Worm (Caenorhabditis elegans) whole organism, early embryonic: Measurements from ENCODE around the gene rla-2.

Source experiments
- B0310.2 ChIP-seq: sonication (generic microtip); optimal IDR thresholded peaks from 2 replicates; lab custom pipeline; 2016; ENCODE audit warnings: mild to moderate bottlenecking, missing genetic modification characterization, missing compliant biosample characterization
- F13C5.2 ChIP-seq: sonication (generic microtip); optimal IDR thresholded peaks from 2 replicates; lab custom pipeline; 2017; ENCODE audit warnings: mild to moderate bottlenecking, missing genetic modification characterization, inconsistent platforms, missing compliant biosample characterization
- aly-1 ChIP-seq: sonication (generic microtip); optimal IDR thresholded peaks from 2 replicates; lab custom pipeline; 2016; ENCODE audit warnings: missing genetic modification characterization, missing compliant biosample characterization
- ama-1 ChIP-seq: fragments of 150-350 bp; optimal IDR thresholded peaks from 2 replicates; lab custom pipeline; 2014
- ceh-13 ChIP-seq: fragments of 200-800 bp; sonication (Bioruptor generic); optimal IDR thresholded peaks from 2 replicates; lab custom pipeline; 2018; ENCODE audit warnings: mild to moderate bottlenecking, missing genetic modification characterization, missing compliant biosample characterization
- ceh-36 ChIP-seq: sonication (generic microtip); optimal IDR thresholded peaks from 2 replicates; lab custom pipeline; 2016; ENCODE audit warnings: missing genetic modification characterization, inconsistent platforms, missing compliant biosample characterization
- ets-7 ChIP-seq: sonication (generic microtip); optimal IDR thresholded peaks from 2 replicates; lab custom pipeline; 2016; ENCODE audit warnings: missing genotype, missing genetic modification characterization, missing compliant biosample characterization
- flt-1 ChIP-seq: fragments of 200-800 bp; sonication (Bioruptor generic); IDR thresholded peaks from 2 replicates; pipeline ENCODE4 v1.3.6; 2022; ENCODE audit warnings: missing genetic modification characterization, missing compliant biosample characterization
- hmbx-1 ChIP-seq: sonication (generic microtip); optimal IDR thresholded peaks from 2 replicates; lab custom pipeline; 2016; ENCODE audit warnings: mild to moderate bottlenecking, missing genetic modification characterization, missing compliant biosample characterization
- hmg-4 ChIP-seq: fragments of 200-800 bp; sonication (Bioruptor generic); optimal IDR thresholded peaks from 2 replicates; lab custom pipeline; 2018; ENCODE audit warnings: mild to moderate bottlenecking, missing genetic modification characterization, missing compliant biosample characterization
- hnd-1 ChIP-seq: sonication (generic microtip); optimal IDR thresholded peaks from 2 replicates; lab custom pipeline; 2016; ENCODE audit warnings: missing genetic modification characterization, missing compliant biosample characterization
- pes-1 ChIP-seq: fragments of 200-800 bp; sonication (Bioruptor generic); IDR thresholded peaks from 2 replicates; pipeline ENCODE4 v1.3.6; 2022; ENCODE audit warnings: missing genetic modification reagents, missing genetic modification characterization, missing compliant biosample characterization
- scrt-1 ChIP-seq: fragments of 200-800 bp; sonication (Bioruptor generic); IDR thresholded peaks from 2 replicates; pipeline ENCODE4 v1.3.6; 2022; ENCODE audit warnings: missing genetic modification characterization, missing compliant biosample characterization
- sea-1 ChIP-seq: fragments of 200-800 bp; sonication (Bioruptor generic); conservative IDR thresholded peaks from 2 replicates; pipeline ENCODE4 v1.3.6; 2022; ENCODE audit warnings: missing genetic modification characterization, missing compliant biosample characterization
- tbx-11 ChIP-seq: fragments of 200-800 bp; sonication (Bioruptor generic); IDR thresholded peaks from 2 replicates; pipeline ENCODE4 v1.3.6; 2022; ENCODE audit warnings: missing genetic modification characterization, missing compliant biosample characterization
- tbx-37 ChIP-seq: fragments of 200-800 bp; sonication (Bioruptor generic); conservative IDR thresholded peaks from 2 replicates; pipeline ENCODE4 v1.3.6; 2022; ENCODE audit warnings: missing genetic modification reagents, missing genetic modification characterization, missing compliant biosample characterization
- tra-4 ChIP-seq: sonication (generic microtip); optimal IDR thresholded peaks from 2 replicates; lab custom pipeline; 2017; ENCODE audit warnings: missing genetic modification characterization, missing compliant biosample characterization

rla-2 gene

DNA sequence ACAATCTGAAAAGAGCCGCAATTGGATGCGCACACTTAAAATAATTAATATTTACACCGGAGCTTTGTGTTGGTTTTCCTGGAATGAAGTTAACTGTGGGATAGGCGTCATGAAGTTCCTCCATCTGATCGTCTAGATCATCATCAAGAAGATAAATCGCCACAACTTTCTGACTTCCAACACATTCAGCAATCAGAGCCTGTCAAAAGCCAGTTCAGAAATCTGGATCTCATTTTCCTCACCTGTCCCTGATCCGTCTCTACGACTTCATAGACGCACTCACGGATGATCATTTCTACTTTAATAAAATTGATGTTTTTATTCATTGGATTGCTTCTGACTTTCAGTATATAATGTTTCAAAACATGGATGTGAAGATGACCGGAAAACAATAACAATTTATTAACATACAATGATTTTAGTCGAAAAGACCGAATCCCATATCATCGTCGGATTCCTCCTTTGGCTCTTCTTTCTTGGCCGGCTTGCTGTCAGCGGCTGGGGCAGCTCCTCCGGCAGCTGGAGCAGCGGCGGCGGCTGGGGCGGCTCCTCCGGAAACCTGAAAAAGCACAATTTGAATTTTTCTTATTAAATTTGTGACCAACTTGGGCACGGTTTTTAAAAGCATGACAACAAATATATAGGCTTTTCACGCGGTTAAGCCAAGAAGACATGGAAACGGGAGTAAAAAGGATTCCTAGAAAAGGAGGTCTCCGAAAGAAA lies 804 bp downstream of the rla-2 start, which contains the start of gene agt-1:
agt-1 (minus strand) TSS at position 293 of the 723 bp plus-strand sequence.
- no peak for TF ChIP-seq flt-1 (GFP tag; lab: Robert Waterston, UW)
- no peak for TF ChIP-seq ets-7 (tag; lab: Kevin White, UChicago)
- no peak for TF ChIP-seq B0310.2 (tag; lab: Kevin White, UChicago)
- no peak for TF ChIP-seq tbx-37 (GFP tag; lab: Robert Waterston, UW)

DNA sequence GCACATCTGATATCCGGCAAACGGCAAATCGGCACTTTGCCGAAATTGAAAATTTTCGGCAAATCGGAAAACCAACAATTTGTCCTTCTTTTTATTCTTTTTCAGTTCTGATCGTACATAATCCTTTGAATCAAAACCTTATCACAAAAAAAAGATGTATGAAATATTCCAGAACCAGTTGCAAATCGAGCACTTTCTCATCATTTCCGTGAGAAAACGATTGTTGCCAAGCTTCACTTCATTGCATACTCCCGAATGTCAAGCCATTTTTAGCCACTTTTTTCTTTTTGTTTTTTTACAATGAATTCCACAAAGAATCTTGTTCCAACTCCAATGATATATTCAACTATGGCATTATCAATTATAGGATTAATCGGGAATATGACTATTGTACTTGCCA lies 5.2 kb downstream of the rla-2 start, which contains the start of gene srsx-25:
srsx-25 (plus strand) TSS at position 301 of the 400 bp plus-strand sequence.
- TF ChIP-seq hnd-1 (tag; lab: Kevin White, UChicago) (no peak), hmg-4 (no peak), ets-7 (tag; lab: Kevin White, UChicago) (no peak), tra-4 (no peak), scrt-1 (GFP tag; lab: Robert Waterston, UW) (no peak), ceh-36 (tag; lab: Kevin White, UChicago) (no peak), pes-1 (no peak), hmbx-1 (no peak), flt-1 (GFP tag; lab: Robert Waterston, UW) (no peak), tbx-37 (GFP tag; lab: Robert Waterston, UW) (no peak), aly-1 (tag; lab: Kevin White, UChicago) (no peak), tbx-11 (GFP tag; lab: Robert Waterston, UW) (no peak), sea-1 (GFP tag; lab: Robert Waterston, UW) (no peak), ama-1 (lab: Kevin White, UChicago) (no peak), B0310.2 (tag; lab: Kevin White, UChicago) (no peak), ceh-13 (GFP tag; lab: Kevin White, UChicago) (no peak), F13C5.2 (no peak)

DNA sequence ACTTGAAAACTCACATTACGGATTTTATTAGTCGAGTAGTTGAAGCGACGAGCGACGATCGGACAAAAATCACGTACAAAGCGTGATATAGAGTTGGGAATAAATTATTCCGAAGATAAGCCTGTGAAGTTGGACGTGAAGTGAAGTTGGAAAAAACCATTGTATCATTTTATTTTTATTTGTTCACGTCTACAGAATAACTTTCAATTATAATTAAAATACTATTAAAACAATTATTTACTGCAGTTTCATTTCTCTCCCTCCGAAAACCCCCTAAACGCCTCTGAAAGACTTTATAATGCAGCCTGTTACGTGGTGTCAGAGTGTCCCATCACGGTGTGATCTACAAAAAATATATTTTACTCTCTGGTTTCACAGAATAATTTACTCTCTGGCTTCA lies 9.9 kb downstream of the rla-2 start, which contains the start of gene Y62E10A.3:
Y62E10A.3 (minus strand) TSS at position 101 of the 400 bp plus-strand sequence.
- TF ChIP-seq pes-1, result no peak
- no peak for TF ChIP-seq aly-1 (tag; lab: Kevin White, UChicago)
- TF ChIP-seq tbx-37 (GFP tag; lab: Robert Waterston, UW), result no peak
- TF ChIP-seq hnd-1 (tag; lab: Kevin White, UChicago), result no peak
- no peak for TF ChIP-seq ceh-13 (GFP tag; lab: Kevin White, UChicago)
- TF ChIP-seq tra-4, result no peak
- no peak for TF ChIP-seq sea-1 (GFP tag; lab: Robert Waterston, UW)
- no peak for TF ChIP-seq hmg-4
- no peak for TF ChIP-seq B0310.2 (tag; lab: Kevin White, UChicago)
- TF ChIP-seq ama-1 (lab: Kevin White, UChicago), result no peak
- no peak for TF ChIP-seq ets-7 (tag; lab: Kevin White, UChicago)
- no peak for TF ChIP-seq scrt-1 (GFP tag; lab: Robert Waterston, UW)
- TF ChIP-seq ceh-36 (tag; lab: Kevin White, UChicago), result no peak
- TF ChIP-seq tbx-11 (GFP tag; lab: Robert Waterston, UW), result no peak
- no peak for TF ChIP-seq F13C5.2
- TF ChIP-seq hmbx-1, result no peak

DNA sequence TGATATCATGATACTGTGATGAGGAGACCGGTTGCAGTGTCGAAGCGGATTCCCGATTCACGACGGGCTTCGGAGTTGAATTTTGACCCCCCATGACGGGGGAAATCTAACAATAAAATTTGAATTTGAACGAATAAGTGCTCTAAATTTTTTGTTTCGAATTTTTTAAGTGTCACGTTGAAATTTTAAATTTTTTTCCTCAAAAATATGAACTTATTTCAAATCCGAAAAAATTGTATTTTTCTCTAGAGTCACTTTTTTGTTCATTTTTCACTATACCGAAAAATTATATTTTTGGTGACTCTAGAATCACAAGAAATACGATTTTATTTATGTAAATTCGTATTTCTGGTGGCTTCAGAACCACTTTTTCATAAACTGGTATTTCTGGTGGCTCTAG lies 11.6 kb downstream of the rla-2 start, which contains the start of gene W02A2.8:
W02A2.8 (minus strand) TSS at position 101 of the 400 bp plus-strand sequence.
- TF ChIP-seq B0310.2 (tag; lab: Kevin White, UChicago), result no peak
- TF ChIP-seq flt-1 (GFP tag; lab: Robert Waterston, UW), result no peak
- TF ChIP-seq sea-1 (GFP tag; lab: Robert Waterston, UW), result no peak
- no peak for TF ChIP-seq ama-1 (lab: Kevin White, UChicago)
- no peak for TF ChIP-seq pes-1
- no peak for TF ChIP-seq F13C5.2
- TF ChIP-seq ceh-13 (GFP tag; lab: Kevin White, UChicago), result no peak

DNA sequence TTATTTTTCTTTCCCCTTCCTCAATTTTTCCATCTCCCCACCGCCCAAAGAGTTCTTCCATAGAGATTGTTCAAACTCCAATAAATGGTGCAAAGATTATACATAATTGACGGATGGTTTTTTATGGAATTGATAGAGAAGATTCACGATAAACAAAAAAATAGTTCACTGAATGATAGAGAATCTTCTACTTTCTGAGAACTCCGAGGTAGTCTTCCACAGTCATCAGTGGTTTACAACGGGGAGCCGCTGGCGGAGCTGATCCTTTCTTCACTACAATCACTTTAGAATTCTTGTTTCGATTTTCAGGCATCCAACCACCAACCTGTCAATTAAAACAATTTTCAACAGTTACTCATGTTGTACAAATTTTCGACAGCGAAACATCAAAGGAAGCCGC lies 14.1 kb downstream of the rla-2 start:
- TF ChIP-seq hmg-4 (no peak), tbx-11 (GFP tag; lab: Robert Waterston, UW) (no peak), aly-1 (tag; lab: Kevin White, UChicago) (no peak), sea-1 (GFP tag; lab: Robert Waterston, UW) (no peak), ama-1 (lab: Kevin White, UChicago) (no peak), hnd-1 (tag; lab: Kevin White, UChicago) (no peak), scrt-1 (GFP tag; lab: Robert Waterston, UW) (no peak), pes-1 (no peak), tra-4 (no peak), ceh-13 (GFP tag; lab: Kevin White, UChicago) (no peak)

DNA sequence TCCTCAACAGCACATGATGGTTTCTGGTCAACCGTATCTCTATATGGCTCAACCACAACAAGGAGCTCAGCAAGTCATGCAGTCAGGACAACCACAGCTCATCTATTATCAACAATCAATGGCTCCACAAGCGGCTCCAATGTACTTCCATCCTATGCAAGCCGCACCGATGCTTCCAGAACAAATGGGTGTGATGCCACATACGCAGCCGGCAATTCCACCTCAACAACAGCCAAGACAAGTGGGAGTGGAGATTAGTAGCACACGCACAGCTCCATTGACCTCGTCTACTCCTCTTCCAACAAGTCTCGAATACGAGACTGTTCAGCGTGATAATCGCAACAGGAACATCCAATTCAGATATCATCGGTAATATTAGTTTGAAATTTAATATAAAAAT lies 16.0 kb downstream of the rla-2 start:
- TF ChIP-seq tbx-37 (GFP tag; lab: Robert Waterston, UW) (no peak), aly-1 (tag; lab: Kevin White, UChicago) (no peak), scrt-1 (GFP tag; lab: Robert Waterston, UW) (no peak), B0310.2 (tag; lab: Kevin White, UChicago) (no peak), pes-1 (no peak), hmbx-1 (no peak), tra-4 (no peak)

DNA sequence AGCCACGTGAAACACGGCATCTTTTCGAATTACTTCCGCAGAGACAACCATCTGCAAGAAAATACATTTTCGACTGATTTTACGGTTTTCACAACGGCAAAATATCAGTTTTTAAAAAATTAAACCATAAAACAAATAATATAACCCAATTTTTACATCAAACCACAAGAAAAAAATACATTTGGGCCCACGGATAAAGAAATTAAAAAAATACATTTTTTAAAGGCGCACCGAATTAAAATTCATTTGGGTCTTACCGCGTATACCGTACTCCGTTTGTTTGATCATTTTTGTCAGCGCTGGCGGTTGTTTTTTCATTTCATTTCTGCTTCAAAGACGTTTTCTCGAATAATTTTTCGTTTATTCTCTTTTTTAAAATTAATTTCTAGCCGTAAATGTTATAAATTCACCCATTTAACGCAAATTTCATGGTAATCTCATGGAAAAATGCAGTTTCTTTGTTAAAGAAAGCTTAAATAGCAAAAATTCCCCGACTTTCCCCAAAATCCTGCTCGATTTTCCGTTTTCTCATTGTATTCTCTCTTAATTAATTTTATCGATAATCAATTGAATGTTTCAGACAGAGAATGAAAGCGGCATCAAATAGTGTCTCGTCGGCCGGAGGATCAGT lies 16.8 kb downstream of the rla-2 start, which contains the start of the genes rec-8 and mex-5:
rec-8 (minus strand) TSS at position 51 of the 631 bp plus-strand sequence.
mex-5 (plus strand) TSS at position 581 of the 631 bp plus-strand sequence.
- no peak for TF ChIP-seq scrt-1 (GFP tag; lab: Robert Waterston, UW)
- TF ChIP-seq aly-1 (tag; lab: Kevin White, UChicago), result no peak
- TF ChIP-seq pes-1, result no peak
- TF ChIP-seq hmbx-1, result no peak
- no peak for TF ChIP-seq B0310.2 (tag; lab: Kevin White, UChicago)
- no peak for TF ChIP-seq F13C5.2
- no peak for TF ChIP-seq sea-1 (GFP tag; lab: Robert Waterston, UW)
- TF ChIP-seq ceh-36 (tag; lab: Kevin White, UChicago), result no peak
- no peak for TF ChIP-seq ama-1 (lab: Kevin White, UChicago)
- TF ChIP-seq tbx-37 (GFP tag; lab: Robert Waterston, UW), result no peak
- TF ChIP-seq tra-4, result no peak
